Worm (Caenorhabditis elegans) whole organism, L2 larva: ENCODE data around the gene F56D3.1.

ENCODE experiments used
- F13H6.1 ChIP-seq: sonication (generic microtip); optimal IDR thresholded peaks from 2 replicates; lab custom pipeline; 2016; ENCODE audit warnings: missing genetic modification characterization, missing compliant biosample characterization
- Y55F3AM.14 ChIP-seq: fragments of 200-800 bp; sonication (Bioruptor generic); optimal IDR thresholded peaks from 2 replicates; lab custom pipeline; 2018; ENCODE audit warnings: mild to moderate bottlenecking, missing genetic modification characterization, missing compliant biosample characterization
- ZK546.5 ChIP-seq: sonication (generic microtip); optimal IDR thresholded peaks from 2 replicates; lab custom pipeline; 2017; ENCODE audit warnings: missing biosample characterization, missing genetic modification characterization
- alr-1 ChIP-seq: fragments of 150-350 bp; optimal IDR thresholded peaks from 2 replicates; lab custom pipeline; 2014; ENCODE audit warnings: missing biosample characterization, missing genetic modification characterization
- aly-2 ChIP-seq: fragments of 150-350 bp; optimal IDR thresholded peaks from 2 replicates; lab custom pipeline; 2014; ENCODE audit warnings: missing biosample characterization, missing genetic modification characterization
- blmp-1 ChIP-seq: sonication (generic microtip); optimal IDR thresholded peaks from 2 replicates; lab custom pipeline; 2017; ENCODE audit warnings: missing genetic modification characterization, mild to moderate bottlenecking, missing compliant biosample characterization, antibody characterized with exemption, moderate library complexity; ENCODE audit not compliant: insufficient read depth
- ceh-82 ChIP-seq: fragments of 150-350 bp; optimal IDR thresholded peaks from 2 replicates; lab custom pipeline; 2014; ENCODE audit warnings: missing biosample characterization, missing genetic modification characterization
- dmd-4 ChIP-seq: sonication (generic microtip); optimal IDR thresholded peaks from 2 replicates; lab custom pipeline; 2017; ENCODE audit warnings: missing biosample characterization, missing genetic modification characterization
- egl-27 ChIP-seq: sonication (generic microtip); optimal IDR thresholded peaks from 3 replicates; lab custom pipeline; 2017; ENCODE audit warnings: missing biosample characterization, missing genetic modification reagents, missing genetic modification characterization
- elt-1 ChIP-seq: fragments of 150-350 bp; optimal IDR thresholded peaks from 2 replicates; lab custom pipeline; 2014; ENCODE audit warnings: missing biosample characterization, missing genetic modification characterization
- elt-3 ChIP-seq: sonication (generic microtip); optimal IDR thresholded peaks from 2 replicates; lab custom pipeline; 2017; ENCODE audit warnings: missing biosample characterization, missing genetic modification characterization
- gmeb-1 ChIP-seq: fragments of 150-350 bp; optimal IDR thresholded peaks from 2 replicates; lab custom pipeline; 2014; ENCODE audit warnings: missing biosample characterization, missing genetic modification characterization
- lin-11 ChIP-seq: fragments of 150-350 bp; sonication (generic microtip); optimal IDR thresholded peaks from 2 replicates; lab custom pipeline; 2014; ENCODE audit warnings: missing biosample characterization, missing genetic modification characterization, inconsistent platforms, mixed read lengths
- lin-13 ChIP-seq: fragments of 150-350 bp; optimal IDR thresholded peaks from 2 replicates; lab custom pipeline; 2014; ENCODE audit warnings: missing biosample characterization, missing genetic modification reagents, missing genetic modification characterization
- lsy-2 ChIP-seq, 2 experiments: fragments of 150-350 bp in 1 of 2; sonication (generic microtip) in 1 of 2; optimal IDR thresholded peaks; 2 replicates each; lab custom pipeline; 2014 to 2017; ENCODE audit warnings: missing biosample characterization in 2 of 2, missing genetic modification characterization in 2 of 2
- mab-5 ChIP-seq: fragments of 150-350 bp; optimal IDR thresholded peaks from 2 replicates; lab custom pipeline; 2014; ENCODE audit warnings: missing biosample characterization, missing genetic modification characterization
- mbf-1 ChIP-seq: sonication (generic microtip); optimal IDR thresholded peaks from 2 replicates; lab custom pipeline; 2017; ENCODE audit warnings: missing biosample characterization, missing genetic modification characterization
- mdl-1 ChIP-seq, 2 experiments: fragments of 150-350 bp in 1 of 2; sonication (generic microtip) in 1 of 2; optimal IDR thresholded peaks; 2 replicates each; lab custom pipeline; 2017; ENCODE audit warnings: missing biosample characterization in 2 of 2, missing genetic modification characterization in 2 of 2
- nhr-10 ChIP-seq: sonication (generic microtip); optimal IDR thresholded peaks from 2 replicates; lab custom pipeline; 2017; ENCODE audit warnings: missing biosample characterization, missing genetic modification characterization
- nhr-11 ChIP-seq: fragments of 150-350 bp; optimal IDR thresholded peaks from 2 replicates; lab custom pipeline; 2014; ENCODE audit warnings: missing biosample characterization, missing genetic modification characterization
- nhr-12 ChIP-seq: fragments of 150-350 bp; optimal IDR thresholded peaks from 2 replicates; lab custom pipeline; 2014; ENCODE audit warnings: missing biosample characterization, missing genetic modification characterization
- nhr-129 ChIP-seq: fragments of 150-350 bp; optimal IDR thresholded peaks from 2 replicates; lab custom pipeline; 2014; ENCODE audit warnings: missing biosample characterization, missing genetic modification characterization
- nhr-21 ChIP-seq: fragments of 150-350 bp; optimal IDR thresholded peaks from 2 replicates; lab custom pipeline; 2014; ENCODE audit warnings: missing biosample characterization, missing genetic modification characterization
- nhr-23 ChIP-seq: fragments of 150-350 bp; optimal IDR thresholded peaks from 2 replicates; lab custom pipeline; 2014; ENCODE audit warnings: missing biosample characterization, missing genetic modification reagents, missing genetic modification characterization
- nhr-237 ChIP-seq: fragments of 150-350 bp; optimal IDR thresholded peaks from 2 replicates; lab custom pipeline; 2014; ENCODE audit warnings: missing biosample characterization, missing genetic modification characterization
- nhr-25 ChIP-seq: fragments of 150-350 bp; sonication (generic microtip); optimal IDR thresholded peaks from 3 replicates; lab custom pipeline; 2014; ENCODE audit warnings: missing biosample characterization, missing genetic modification characterization
- nhr-6 ChIP-seq: fragments of 150-350 bp; optimal IDR thresholded peaks from 2 replicates; lab custom pipeline; 2014; ENCODE audit warnings: missing biosample characterization, missing genetic modification characterization
- nhr-77 ChIP-seq: fragments of 150-350 bp; optimal IDR thresholded peaks from 2 replicates; lab custom pipeline; 2014; ENCODE audit warnings: missing biosample characterization, missing genetic modification characterization
- skn-1 ChIP-seq: sonication (generic microtip); optimal IDR thresholded peaks from 2 replicates; lab custom pipeline; 2017; ENCODE audit warnings: missing biosample characterization, missing genetic modification characterization
- sma-3 ChIP-seq: sonication (generic microtip); optimal IDR thresholded peaks from 2 replicates; lab custom pipeline; 2016; ENCODE audit warnings: missing genetic modification reagents, missing genetic modification characterization, missing compliant biosample characterization
- sma-9 ChIP-seq, 2 experiments: fragments of 150-350 bp in 1 of 2; sonication (generic microtip) in 1 of 2; optimal IDR thresholded peaks; 2 replicates each; lab custom pipeline; 2014 to 2016; ENCODE audit warnings: missing genetic modification characterization in 2 of 2, mild to moderate bottlenecking in 1 of 2, missing biosample characterization in 1 of 2, missing compliant biosample characterization in 1 of 2, missing genetic modification reagents in 1 of 2, moderate library complexity in 1 of 2
- snpc-4 ChIP-seq: fragments of 150-350 bp; optimal IDR thresholded peaks from 2 replicates; lab custom pipeline; 2014; ENCODE audit warnings: missing biosample characterization, missing genetic modification characterization
- unc-55 ChIP-seq: fragments of 150-350 bp; sonication (generic microtip); optimal IDR thresholded peaks from 3 replicates; lab custom pipeline; 2014; ENCODE audit warnings: missing biosample characterization, missing genetic modification reagents, missing genetic modification characterization
- unc-62 ChIP-seq: fragments of 150-350 bp; optimal IDR thresholded peaks from 2 replicates; lab custom pipeline; 2014; ENCODE audit warnings: missing biosample characterization, missing genetic modification reagents, missing genetic modification characterization
- ztf-1 ChIP-seq: fragments of 200-800 bp; sonication (Bioruptor generic); conservative IDR thresholded peaks from 2 replicates; pipeline ENCODE4 v1.3.6; 2022; ENCODE audit warnings: missing genetic modification characterization, missing compliant biosample characterization
- ztf-11 ChIP-seq: sonication (generic microtip); optimal IDR thresholded peaks from 2 replicates; lab custom pipeline; 2017; ENCODE audit warnings: missing biosample characterization, missing genetic modification characterization

F56D3.1 gene

DNA sequence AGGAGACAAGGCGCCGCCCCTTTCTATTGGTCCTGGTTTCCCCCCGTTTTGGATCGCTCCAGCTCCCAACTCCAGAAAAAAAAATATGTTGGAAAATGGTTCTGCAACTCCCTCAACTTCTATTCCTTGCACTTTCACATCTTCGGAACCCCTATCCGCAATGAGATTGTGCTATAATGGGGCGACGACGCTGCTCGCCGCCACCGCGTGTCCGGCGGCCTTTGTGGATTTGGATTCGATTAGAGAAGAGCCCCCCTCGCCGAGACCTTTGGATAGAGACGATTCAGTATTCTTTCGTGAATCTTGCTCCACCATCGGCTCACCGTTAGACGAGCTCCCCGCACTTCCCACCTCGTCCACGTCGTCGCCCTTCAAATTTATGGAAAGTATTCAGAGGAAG, 38.9 kb upstream of the F56D3.1 start:
- TF ChIP-seq mab-5, result no peak
- no peak for TF ChIP-seq alr-1 (tag; lab: Kevin White, UChicago)
- no peak for TF ChIP-seq elt-1 (tag; lab: Kevin White, UChicago)
- TF ChIP-seq nhr-12, result no peak
- no peak for TF ChIP-seq nhr-21 (tag; lab: Kevin White, UChicago)
- no peak for TF ChIP-seq F13H6.1
- no peak for TF ChIP-seq ztf-11 (tag; lab: Kevin White, UChicago)
- TF ChIP-seq sma-9 (GFP tag; optimal IDR thresholded peaks at IDR 0.05; lab: Kevin White, UChicago), result no peak
- TF ChIP-seq sma-9 (tag; optimal IDR thresholded peaks at IDR 0.05; lab: Kevin White, UChicago), result no peak
- no peak for TF ChIP-seq mdl-1 (tag; optimal IDR thresholded peaks at IDR 0.05; lab: Kevin White, UChicago)
- no peak for TF ChIP-seq blmp-1 (tag; lab: Kevin White, UChicago)
- TF ChIP-seq unc-55 (GFP tag; lab: Kevin White, UChicago), result no peak
- no peak for TF ChIP-seq nhr-129 (tag; lab: Kevin White, UChicago)
- no peak for TF ChIP-seq nhr-25 (tag; lab: Kevin White, UChicago)
- TF ChIP-seq nhr-11, result no peak

DNA sequence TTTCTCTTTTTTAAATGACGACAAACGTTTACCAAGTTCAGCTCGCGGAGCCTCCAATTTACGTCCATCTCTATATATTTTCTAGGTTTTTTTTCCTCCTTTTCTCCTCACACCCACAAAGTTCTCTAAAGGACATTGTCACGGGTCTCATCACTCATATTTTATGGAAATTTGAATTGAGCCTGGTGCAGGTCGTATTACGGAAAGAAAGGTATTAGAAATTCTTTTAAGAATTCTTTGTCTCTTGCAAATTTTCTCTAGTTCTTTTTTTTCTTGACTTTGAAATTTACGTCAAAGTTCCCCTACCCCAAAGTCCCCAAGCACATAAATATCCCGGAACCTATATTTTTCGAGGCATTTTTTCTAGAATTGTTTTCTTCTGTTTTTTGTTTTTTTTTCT, 27.6 kb upstream of the F56D3.1 start:
- TF ChIP-seq elt-3 (tag; lab: Kevin White, UChicago), result no peak

DNA sequence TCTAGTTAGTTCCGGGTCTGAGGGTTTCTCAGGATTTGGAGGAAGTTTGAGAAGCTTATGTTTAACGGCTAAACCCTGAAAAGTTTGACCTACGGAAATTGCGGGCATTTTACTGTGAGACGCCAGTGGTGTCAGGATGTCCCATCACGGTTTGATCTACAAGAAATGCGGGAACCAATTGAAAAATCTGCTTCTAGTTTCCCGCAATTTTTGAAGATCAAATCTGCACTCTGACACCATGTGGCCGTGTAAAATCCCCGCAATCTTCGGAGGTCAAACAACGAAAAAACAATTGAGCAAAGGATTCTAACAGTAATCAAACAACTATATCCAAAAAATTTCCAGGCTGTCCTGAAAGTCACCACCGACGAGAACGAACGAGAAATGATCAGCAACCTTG, 23.2 kb upstream of the F56D3.1 start:
- TF ChIP-seq gmeb-1 (no peak), ztf-11 (tag; lab: Kevin White, UChicago) (no peak), sma-3 (no peak), mdl-1 (tag; optimal IDR thresholded peaks at IDR 0.05; lab: Kevin White, UChicago) (no peak), nhr-237 (tag; lab: Kevin White, UChicago) (no peak), lsy-2 (tag; optimal IDR thresholded peaks at IDR 0.05; lab: Kevin White, UChicago) (no peak), nhr-6 (no peak), nhr-77 (tag; lab: Kevin White, UChicago) (no peak), blmp-1 (tag; lab: Kevin White, UChicago) (no peak), ceh-82 (tag; lab: Kevin White, UChicago) (no peak), Y55F3AM.14 (no peak), aly-2 (tag; lab: Kevin White, UChicago) (no peak), alr-1 (tag; lab: Kevin White, UChicago) (no peak), elt-1 (tag; lab: Kevin White, UChicago) (no peak), mbf-1 (tag; lab: Kevin White, UChicago) (no peak), F13H6.1 (no peak), nhr-23 (no peak), lin-11 (tag; lab: Kevin White, UChicago) (no peak), mab-5 (no peak), ZK546.5 (tag; lab: Kevin White, UChicago) (no peak)

DNA sequence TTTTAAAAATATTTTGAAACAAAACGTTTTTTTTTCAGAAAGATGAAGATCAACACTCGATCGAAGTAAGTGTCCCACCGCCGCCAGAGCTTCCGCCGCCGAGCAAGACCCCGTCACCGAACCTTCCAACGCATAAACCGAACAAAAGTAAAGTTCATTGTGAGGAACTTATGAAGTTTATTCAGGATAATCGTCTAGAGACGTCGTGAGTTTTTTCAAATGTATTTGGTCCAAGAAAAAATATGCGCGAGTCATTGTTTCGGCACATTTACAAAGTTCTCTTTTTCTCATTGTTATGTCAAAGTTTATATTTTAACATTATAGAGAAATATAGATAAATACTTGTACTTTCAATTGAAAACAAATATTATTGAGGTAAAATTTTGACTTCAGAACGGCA, 20.9 kb upstream of the F56D3.1 start:
- TF ChIP-seq lin-11 (tag; lab: Kevin White, UChicago), result no peak
- no peak for TF ChIP-seq nhr-129 (tag; lab: Kevin White, UChicago)
- TF ChIP-seq snpc-4 (tag; lab: Kevin White, UChicago), result no peak
- no peak for TF ChIP-seq aly-2 (tag; lab: Kevin White, UChicago)
- TF ChIP-seq dmd-4 (tag; lab: Kevin White, UChicago), result no peak
- TF ChIP-seq egl-27 (tag; lab: Kevin White, UChicago), result no peak
- no peak for TF ChIP-seq F13H6.1
- no peak for TF ChIP-seq lin-13 (GFP tag; lab: Kevin White, UChicago)
- no peak for TF ChIP-seq elt-3 (tag; lab: Kevin White, UChicago)
- TF ChIP-seq ztf-1 (GFP tag; lab: Robert Waterston, UW), result no peak
- no peak for TF ChIP-seq skn-1
- TF ChIP-seq nhr-10, result no peak
- TF ChIP-seq unc-62 (GFP tag; lab: Kevin White, UChicago), result no peak
- no peak for TF ChIP-seq nhr-23
- TF ChIP-seq ZK546.5 (tag; lab: Kevin White, UChicago), result no peak
- TF ChIP-seq nhr-11, result no peak
- no peak for TF ChIP-seq ceh-82 (tag; lab: Kevin White, UChicago)
- TF ChIP-seq unc-55 (GFP tag; lab: Kevin White, UChicago), result no peak
- TF ChIP-seq, all 48 proteins: peak for 0
